Worm (Caenorhabditis elegans) whole organism, L4 larva: ENCODE measurements around the gene gos-28.

Experiments used
- F37D6.2 ChIP-seq: sonication (generic microtip); optimal IDR thresholded peaks from 2 replicates; lab custom pipeline; 2016; ENCODE audit warnings: mild to moderate bottlenecking, missing genetic modification characterization, missing compliant biosample characterization
- ZK546.5 ChIP-seq, 2 experiments: sonication (generic microtip); optimal IDR thresholded peaks; 2 replicates each; lab custom pipeline; 2017; ENCODE audit warnings: missing biosample characterization in 2 of 2, missing genetic modification characterization in 2 of 2
- aha-1 ChIP-seq: fragments of 150-350 bp; peaks from one replicate; lab custom pipeline; 2014; ENCODE audit warnings: missing biosample characterization, missing genetic modification characterization
- ama-1 ChIP-seq: fragments of 150-350 bp; optimal IDR thresholded peaks from 2 replicates; lab custom pipeline; 2014; ENCODE audit warnings: inconsistent platforms, mixed read lengths
- ceh-28 ChIP-seq: fragments of 150-350 bp; optimal IDR thresholded peaks from 2 replicates; lab custom pipeline; 2014; ENCODE audit warnings: missing biosample characterization, missing genetic modification reagents, missing genetic modification characterization
- ceh-44 ChIP-seq: fragments of 200-800 bp; sonication (Bioruptor generic); IDR thresholded peaks from 2 replicates; pipeline ENCODE4 v1.3.6; 2022; ENCODE audit warnings: missing genetic modification reagents, missing genetic modification characterization, missing compliant biosample characterization
- cey-2 ChIP-seq: sonication (generic microtip); optimal IDR thresholded peaks from 3 replicates; lab custom pipeline; 2017; ENCODE audit warnings: missing genetic modification characterization, mild to moderate bottlenecking, missing compliant biosample characterization, antibody characterized with exemption, borderline replicate concordance; ENCODE audit not compliant: insufficient read depth
- daf-16 ChIP-seq, 3 experiments: sonication (generic microtip); optimal IDR thresholded peaks; 2 replicates each; lab custom pipeline; 2016 to 2017; ENCODE audit warnings: missing genetic modification characterization in 3 of 3, missing genetic modification reagents in 3 of 3, mild to moderate bottlenecking in 2 of 3, missing compliant biosample characterization in 2 of 3, missing biosample characterization in 1 of 3, moderate library complexity in 1 of 3
- dmd-6 ChIP-seq: fragments of 200-800 bp; sonication (Bioruptor generic); IDR thresholded peaks from 2 replicates; pipeline ENCODE4 v1.3.6; 2022; ENCODE audit warnings: missing genetic modification reagents, missing genetic modification characterization, missing compliant biosample characterization
- dpl-1 ChIP-seq: fragments of 150-350 bp; optimal IDR thresholded peaks from 2 replicates; lab custom pipeline; 2014; ENCODE audit warnings: missing biosample characterization, missing genetic modification reagents, missing genetic modification characterization
- dve-1 ChIP-seq: sonication (generic microtip); optimal IDR thresholded peaks from 2 replicates; lab custom pipeline; 2017; ENCODE audit warnings: antibody characterized with exemption, mild to moderate bottlenecking, missing genetic modification characterization, missing compliant biosample characterization; ENCODE audit not compliant: insufficient read depth
- fkh-10 ChIP-seq: fragments of 150-350 bp; optimal IDR thresholded peaks from 2 replicates; lab custom pipeline; 2014; ENCODE audit warnings: missing biosample characterization, missing genetic modification reagents, missing genetic modification characterization
- gei-8 ChIP-seq: fragments of 200-800 bp; sonication (Bioruptor generic); optimal IDR thresholded peaks from 2 replicates; lab custom pipeline; 2018; ENCODE audit warnings: mild to moderate bottlenecking, missing genetic modification characterization, missing compliant biosample characterization
- hlh-11 ChIP-seq: fragments of 200-800 bp; sonication (Bioruptor generic); optimal IDR thresholded peaks from 2 replicates; lab custom pipeline; 2018; ENCODE audit warnings: mild to moderate bottlenecking, missing genetic modification characterization, missing compliant biosample characterization
- hlh-30 ChIP-seq: sonication (generic microtip); optimal IDR thresholded peaks from 2 replicates; lab custom pipeline; 2017; ENCODE audit warnings: antibody characterized with exemption, mild to moderate bottlenecking, missing genetic modification characterization, missing compliant biosample characterization; ENCODE audit not compliant: insufficient read depth
- hmg-1.1 ChIP-seq: fragments of 200-800 bp; sonication (Bioruptor generic); IDR thresholded peaks from 2 replicates; pipeline ENCODE4 v1.3.6; 2022; ENCODE audit warnings: missing genetic modification reagents, missing genetic modification characterization, missing compliant biosample characterization
- jun-1 ChIP-seq: fragments of 150-350 bp; optimal IDR thresholded peaks from 2 replicates; lab custom pipeline; 2014; ENCODE audit warnings: missing biosample characterization, missing genetic modification reagents, missing genetic modification characterization
- lin-15B ChIP-seq: fragments of 150-350 bp; sonication (generic microtip); optimal IDR thresholded peaks from 3 replicates; lab custom pipeline; 2014; ENCODE audit warnings: missing biosample characterization, missing genetic modification characterization
- lin-29 ChIP-seq: fragments of 200-800 bp; sonication (Bioruptor generic); IDR thresholded peaks from 2 replicates; pipeline ENCODE4 v1.3.6; 2022; ENCODE audit warnings: missing genetic modification reagents, missing genetic modification characterization, missing compliant biosample characterization
- lir-3 ChIP-seq: sonication (generic microtip); optimal IDR thresholded peaks from 2 replicates; lab custom pipeline; 2016; ENCODE audit warnings: mild to moderate bottlenecking, missing genetic modification characterization, missing compliant biosample characterization
- lsy-2 ChIP-seq, 2 experiments: fragments of 150-350 bp in 1 of 2; sonication (generic microtip) in 1 of 2; optimal IDR thresholded peaks; 2 replicates each; lab custom pipeline; 2014 to 2017; ENCODE audit warnings: missing biosample characterization in 2 of 2, missing genetic modification characterization in 2 of 2
- madf-9 ChIP-seq: fragments of 200-800 bp; sonication (Bioruptor generic); conservative IDR thresholded peaks from 2 replicates; pipeline ENCODE4 v1.3.6; 2022; ENCODE audit warnings: missing genetic modification reagents, missing genetic modification characterization, missing compliant biosample characterization
- mdt-29 ChIP-seq: fragments of 200-800 bp; sonication (Bioruptor generic); IDR thresholded peaks from 2 replicates; pipeline ENCODE4 v1.3.6; 2022; ENCODE audit warnings: missing genetic modification reagents, missing genetic modification characterization, missing compliant biosample characterization
- mxl-3 ChIP-seq: fragments of 200-800 bp; sonication (Bioruptor generic); optimal IDR thresholded peaks from 2 replicates; lab custom pipeline; 2018; ENCODE audit warnings: mild to moderate bottlenecking, missing genetic modification characterization, missing compliant biosample characterization
- nhr-28 ChIP-seq: fragments of 150-350 bp; optimal IDR thresholded peaks from 2 replicates; lab custom pipeline; 2014; ENCODE audit warnings: missing biosample characterization, missing genetic modification characterization
- nhr-48 ChIP-seq: sonication (generic microtip); optimal IDR thresholded peaks from 2 replicates; lab custom pipeline; 2016; ENCODE audit warnings: mild to moderate bottlenecking, missing genetic modification characterization, missing compliant biosample characterization
- pha-4 ChIP-seq, 2 experiments: fragments of 150-350 bp in 1 of 2; fragments of 200-800 bp in 1 of 2; sonication (Bioruptor generic) in 1 of 2; IDR thresholded peaks in 1 of 2; optimal IDR thresholded peaks in 1 of 2; 2 replicates each; pipeline versions ENCODE4 v1.3.6 to Lab custom; 2014 to 2022; ENCODE audit warnings: missing genetic modification characterization in 2 of 2, missing genetic modification reagents in 2 of 2, missing biosample characterization in 1 of 2, missing compliant biosample characterization in 1 of 2
- saeg-2 ChIP-seq: fragments of 200-800 bp; sonication (Bioruptor generic); IDR thresholded peaks from 2 replicates; pipeline ENCODE4 v1.3.6; 2022; ENCODE audit warnings: missing genetic modification reagents, missing genetic modification characterization, missing compliant biosample characterization
- tag-97 ChIP-seq: fragments of 200-800 bp; sonication (Bioruptor generic); IDR thresholded peaks from 2 replicates; pipeline ENCODE4 v1.3.6; 2022; ENCODE audit warnings: missing genetic modification characterization, missing compliant biosample characterization
- unc-62 ChIP-seq, 3 experiments: fragments of 150-350 bp in 1 of 3; sonication (generic microtip); optimal IDR thresholded peaks in 2 of 3; peaks in 1 of 3; 1 replicate in 1 of 3; 2 replicates in 2 of 3; lab custom pipeline; 2014 to 2017; ENCODE audit warnings: missing biosample characterization in 3 of 3, missing genetic modification characterization in 3 of 3, missing genetic modification reagents in 3 of 3, missing genotype in 1 of 3
- zag-1 ChIP-seq: fragments of 150-350 bp; optimal IDR thresholded peaks from 2 replicates; lab custom pipeline; 2014; ENCODE audit warnings: missing biosample characterization, missing genetic modification characterization
- zfp-3 ChIP-seq: fragments of 200-800 bp; sonication (Bioruptor generic); conservative IDR thresholded peaks from 2 replicates; pipeline ENCODE4 v1.3.6; 2022; ENCODE audit warnings: missing genetic modification reagents, missing genetic modification characterization, missing compliant biosample characterization

gos-28 gene

DNA sequence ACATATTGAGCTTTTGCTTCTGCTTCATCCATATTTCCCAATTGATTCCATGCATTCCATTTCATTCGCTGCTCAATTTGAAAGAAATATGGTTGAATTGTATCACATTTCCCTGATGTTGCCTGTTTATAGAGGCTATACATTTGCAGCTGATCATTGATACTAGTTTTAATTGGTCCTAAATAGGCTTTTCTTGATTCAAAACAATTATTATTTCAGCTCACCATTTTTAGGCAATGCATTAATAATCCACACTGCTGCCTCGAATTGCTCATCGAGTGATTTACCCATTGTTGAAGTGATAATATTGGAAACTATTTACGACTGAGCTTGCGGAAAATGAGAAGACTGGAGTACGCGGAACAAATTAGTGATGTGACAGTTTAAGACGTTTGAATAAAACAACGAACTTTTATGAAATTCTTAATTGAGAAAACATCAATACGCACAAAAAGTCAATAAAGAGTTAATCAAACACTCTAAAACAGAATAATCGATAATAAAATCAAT, 40.3 kb downstream of the gos-28 start, which contains the start of gene acbp-4:
Gene acbp-4, minus strand, starts transcription at position 510 of the 510 bp plus-strand sequence.
- TF ChIP-seq aha-1 (tag; lab: Kevin White, UChicago) (no peak), ceh-28 (peak; percentile 38), unc-62 (GFP tag; optimal IDR thresholded peaks at IDR 0.05 in 1 of 2; lab: Kevin White, UChicago) (peak in 1 of 2 experiments; percentile 60), unc-62 (tag; optimal IDR thresholded peaks at IDR 0.05; lab: Kevin White, UChicago) (no peak)

DNA sequence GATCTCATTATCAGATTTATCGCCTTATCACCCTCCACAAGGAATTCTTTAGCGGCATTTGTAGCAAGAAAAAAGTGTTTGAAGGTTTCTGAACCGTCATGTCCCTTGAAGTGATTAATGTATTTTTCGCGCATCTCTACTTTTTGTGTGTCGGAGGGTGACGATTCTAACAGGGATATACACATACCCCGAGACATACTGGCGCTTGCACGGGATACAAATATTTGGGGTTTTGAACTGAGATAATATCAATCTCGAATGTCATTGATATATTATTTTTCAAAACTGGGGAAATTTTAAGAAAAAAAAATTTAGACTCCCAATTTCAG, 43.4 kb downstream of the gos-28 start:
- TF ChIP-seq dmd-6 (GFP tag; lab: Robert Waterston, UW) (no peak), lir-3 (no peak), ceh-28 (no peak), unc-62 (GFP tag; optimal IDR thresholded peaks at IDR 0.05 in 1 of 2; lab: Kevin White, UChicago) (peak in 1 of 2 experiments; percentile 43), unc-62 (tag; optimal IDR thresholded peaks at IDR 0.05; lab: Kevin White, UChicago) (no peak), hlh-30 (tag; lab: Kevin White, UChicago) (peak; percentile 57), ceh-44 (no peak), mdt-29 (no peak), zag-1 (no peak), hlh-11 (peak; percentile 31), jun-1 (no peak), zfp-3 (GFP tag; lab: Robert Waterston, UW) (no peak), ama-1 (lab: Kevin White, UChicago) (no peak), ZK546.5 (tag; optimal IDR thresholded peaks at IDR 0.05; lab: Kevin White, UChicago) (no peak), nhr-28 (tag; lab: Kevin White, UChicago) (peak; percentile 72), aha-1 (tag; lab: Kevin White, UChicago) (peak; percentile 24)

DNA sequence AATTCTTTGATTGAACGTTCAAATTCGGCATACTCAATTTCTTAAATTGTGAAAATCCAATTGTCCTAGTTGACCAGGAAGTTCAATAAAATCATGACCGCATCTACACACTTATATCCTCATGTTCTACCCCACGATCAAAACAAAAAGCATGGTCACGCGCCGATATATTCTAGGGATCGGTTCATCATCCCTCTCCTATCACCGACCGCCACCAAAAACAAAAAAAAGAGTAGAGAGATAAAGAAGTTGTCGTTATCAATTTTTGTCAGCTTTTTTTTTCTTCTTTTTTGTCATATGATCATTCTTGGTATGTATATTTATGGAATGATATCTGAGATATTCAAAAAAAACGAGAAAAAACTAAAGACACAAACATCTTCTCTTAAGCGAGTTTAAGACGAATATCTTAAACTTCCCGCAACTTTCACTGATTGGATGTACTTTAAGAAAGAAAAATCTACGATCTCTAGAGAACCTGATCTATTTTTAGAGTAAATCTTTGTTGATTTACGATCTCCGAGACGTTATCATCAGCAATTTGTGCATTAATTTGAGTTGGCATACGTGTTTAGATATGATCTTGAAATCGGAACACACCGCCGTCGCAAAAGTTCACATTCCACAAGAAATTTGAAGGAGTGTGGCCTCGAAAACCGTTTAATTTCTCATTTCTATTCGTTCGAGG, 43.9 kb downstream of the gos-28 start:
- TF ChIP-seq hlh-11 (peak; percentile 85), lsy-2 (tag; optimal IDR thresholded peaks at IDR 0.05; lab: Kevin White, UChicago) (peak in 1 of 2 experiments; percentile 16), tag-97 (GFP tag; lab: Robert Waterston, UW) (no peak), daf-16 (GFP tag; optimal IDR thresholded peaks at IDR 0.05; lab: Kevin White, UChicago) (no peak), daf-16 (tag; optimal IDR thresholded peaks at IDR 0.05; lab: Kevin White, UChicago) (no peak), lin-15B (tag; lab: Kevin White, UChicago) (no peak), lin-29 (GFP tag; lab: Robert Waterston, UW) (0 out of 2 replicates have a peak, but pooled peaks have one; percentile 35), mxl-3 (peak; percentile 48), nhr-28 (tag; lab: Kevin White, UChicago) (peak; percentile 80), dmd-6 (GFP tag; lab: Robert Waterston, UW) (peak; percentile 30; the same call in 1 of the 2 replicates), saeg-2 (no peak), F37D6.2 (tag; lab: Kevin White, UChicago) (no peak), dpl-1 (GFP tag; lab: Kevin White, UChicago) (peak; percentile 17), nhr-48 (tag; lab: Kevin White, UChicago) (peak; percentile 84), madf-9 (GFP tag; lab: Robert Waterston, UW) (no peak), dve-1 (tag; lab: Kevin White, UChicago) (peak; percentile 44), fkh-10 (GFP tag; lab: Kevin White, UChicago) (no peak), hmg-1.1 (GFP tag; lab: Robert Waterston, UW) (no peak), cey-2 (tag; lab: Kevin White, UChicago) (peak; percentile 67), unc-62 (GFP tag; optimal IDR thresholded peaks at IDR 0.05 in 1 of 2; lab: Kevin White, UChicago) (peak in 1 of 2 experiments; percentile 90), unc-62 (tag; optimal IDR thresholded peaks at IDR 0.05; lab: Kevin White, UChicago) (no peak), pha-4 (GFP tag; IDR thresholded peaks at IDR 0.05; lab: Robert Waterston, UW) (no peak), pha-4 (tag; optimal IDR thresholded peaks at IDR 0.05; lab: Kevin White, UChicago) (no peak), hlh-30 (tag; lab: Kevin White, UChicago) (peak; percentile 77), gei-8 (GFP tag; lab: Kevin White, UChicago) (no peak)
